ENCODE assay signal across 1 fruit fly cellular context in the genomic region with DNA sequence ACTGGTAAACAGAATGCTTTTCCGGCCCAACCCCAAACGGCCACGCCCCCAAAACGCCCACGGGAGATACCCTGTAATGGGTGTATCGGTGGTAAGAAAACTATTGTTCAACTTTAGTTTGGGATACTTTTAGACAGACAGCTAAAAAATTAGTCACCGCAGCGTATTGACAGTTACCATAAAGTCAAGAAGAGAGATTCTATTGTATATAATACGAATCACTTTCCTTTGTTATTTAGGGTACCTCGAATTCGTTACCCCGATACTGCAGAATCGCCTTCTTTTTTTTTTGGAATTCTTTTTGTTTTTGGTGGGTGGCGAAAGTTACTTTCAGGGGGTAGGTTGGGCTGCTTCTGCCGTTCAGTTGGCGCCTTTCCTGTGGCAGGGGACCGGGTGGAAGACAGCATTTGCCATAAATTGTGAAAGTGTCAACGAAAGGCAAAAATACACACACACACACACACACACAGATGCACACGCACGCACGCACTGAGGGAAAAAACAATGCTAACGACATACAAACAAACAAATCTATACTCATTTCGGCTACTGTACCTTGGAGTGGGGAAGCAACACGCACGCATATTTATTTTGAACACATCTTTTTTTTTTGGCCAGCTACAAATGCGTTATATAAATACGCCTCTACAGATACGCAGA.
TF ChIP-seq lines count a peak whose summit lies in the region.

No protein-coding gene starts in this region.

TF ChIP-seq in whole organism, embryonic, 481 proteins besides CTCF, POLR2A, EP300 and RAD21 (continued from another document and continues in another):
- TF ChIP-seq CG8290 (GFP tag; optimal IDR thresholded peaks at IDR 0.05; lab: Kevin White, UChicago): no peak
- peak in 1 of 2 experiments; percentile 39 for TF ChIP-seq CG8290 (tag; optimal IDR thresholded peaks at IDR 0.05; lab: Kevin White, UChicago)
- peak; percentile 11 for TF ChIP-seq CG16815 (GFP tag; optimal IDR thresholded peaks at IDR 0.05; lab: Kevin White, UChicago)
- TF ChIP-seq CG1603 (tag; optimal IDR thresholded peaks at IDR 0.05; lab: Kevin White, UChicago): peak; percentile 28
- TF ChIP-seq CG17385 (GFP tag; optimal IDR thresholded peaks at IDR 0.05; lab: Kevin White, UChicago): peak; percentile 47
- peak; percentile 41 for TF ChIP-seq nmo (GFP tag; optimal IDR thresholded peaks at IDR 0.05; lab: Kevin White, UChicago)
- no peak for TF ChIP-seq CG7928 (GFP tag; optimal IDR thresholded peaks at IDR 0.05; lab: Kevin White, UChicago)
- no peak for TF ChIP-seq CG10543 (GFP tag; optimal IDR thresholded peaks at IDR 0.05; lab: Kevin White, UChicago)
- no peak for TF ChIP-seq Lhr (GFP tag; optimal IDR thresholded peaks at IDR 0.05; lab: Kevin White, UChicago)
- TF ChIP-seq slbo (GFP tag; IDR thresholded peaks at IDR 0.05; lab: Robert Waterston, UW): peak; percentile 66
- no peak for TF ChIP-seq nerfin-2 (GFP tag; IDR thresholded peaks at IDR 0.05; lab: Robert Waterston, UW; ENCODE audit: partially characterized antibody)
- TF ChIP-seq mirr (GFP tag; optimal IDR thresholded peaks at IDR 0.05; lab: Kevin White, UChicago): no peak
- TF ChIP-seq CG15269 (tag; optimal IDR thresholded peaks at IDR 0.05; lab: Kevin White, UChicago): peak; percentile 55
- peak; percentile 23 for TF ChIP-seq Sox100B (GFP tag; optimal IDR thresholded peaks at IDR 0.05; lab: Kevin White, UChicago)
- no peak for TF ChIP-seq CG2202 (tag; optimal IDR thresholded peaks at IDR 0.05; lab: Kevin White, UChicago)
- no peak for TF ChIP-seq CG11723 (GFP tag; optimal IDR thresholded peaks at IDR 0.05; lab: Kevin White, UChicago)
- TF ChIP-seq CG9797 (GFP tag; optimal IDR thresholded peaks at IDR 0.05; lab: Kevin White, UChicago): no peak
- TF ChIP-seq Hr78 (GFP tag; optimal IDR thresholded peaks at IDR 0.05; lab: Kevin White, UChicago): no peak
- TF ChIP-seq CG3407 (GFP tag; optimal IDR thresholded peaks at IDR 0.05; lab: Kevin White, UChicago): peak; percentile 2
- TF ChIP-seq chif (GFP tag; optimal IDR thresholded peaks at IDR 0.05; lab: Kevin White, UChicago): peak; percentile 6 to 16
- no peak for TF ChIP-seq Usf (GFP tag; optimal IDR thresholded peaks at IDR 0.05; lab: Kevin White, UChicago)
- no peak for TF ChIP-seq h (optimal IDR thresholded peaks at IDR 0.05; lab: Kevin White, UChicago)
- TF ChIP-seq gt (GFP tag; IDR thresholded peaks at IDR 0.05; lab: Robert Waterston, UW): no peak
- peak; percentile 20; the same call in 1 of the 2 replicates for TF ChIP-seq HLH3B (GFP tag; IDR thresholded peaks at IDR 0.05; lab: Robert Waterston, UW)
- peak; percentile 18 for TF ChIP-seq PHDP (tag; optimal IDR thresholded peaks at IDR 0.05; lab: Kevin White, UChicago)
- TF ChIP-seq Fer1 (GFP tag; optimal IDR thresholded peaks at IDR 0.05; lab: Kevin White, UChicago): peak; percentile 53
- peak; percentile 32 for TF ChIP-seq phol (tag; optimal IDR thresholded peaks at IDR 0.05; lab: Kevin White, UChicago)
- TF ChIP-seq onecut (GFP tag; IDR thresholded peaks at IDR 0.05; lab: Robert Waterston, UW): no peak
- no peak for TF ChIP-seq Tbp (GFP tag; optimal IDR thresholded peaks at IDR 0.05; lab: Kevin White, UChicago)
- TF ChIP-seq Scr (GFP tag; IDR thresholded peaks at IDR 0.05; lab: Robert Waterston, UW; ENCODE audit: partially characterized antibody): no peak
- TF ChIP-seq CG34376 (GFP tag; optimal IDR thresholded peaks at IDR 0.05; lab: Kevin White, UChicago): no peak
- TF ChIP-seq Xrp1 (GFP tag; IDR thresholded peaks at IDR 0.05; lab: Robert Waterston, UW): peak; percentile 52; the same call in 1 of the 2 replicates
- peak in 1 of 2 experiments; percentile 65 for TF ChIP-seq Hr51 (GFP tag; optimal IDR thresholded peaks at IDR 0.05; lab: Kevin White, UChicago)
- peak; percentile 15 for TF ChIP-seq pho (GFP tag; optimal IDR thresholded peaks at IDR 0.05; lab: Kevin White, UChicago)
- 0 out of 3 replicates have a peak, but pooled peaks have one; percentile 9 for TF ChIP-seq CG11456 (GFP tag; IDR thresholded peaks at IDR 0.05; lab: Robert Waterston, UW)
- TF ChIP-seq CG13123 (GFP tag; optimal IDR thresholded peaks at IDR 0.05; lab: Kevin White, UChicago): no peak
- peak; percentile 42 for TF ChIP-seq Xbp1 (GFP tag; optimal IDR thresholded peaks at IDR 0.05; lab: Kevin White, UChicago)
- peak; percentile 9 for TF ChIP-seq caup (GFP tag; optimal IDR thresholded peaks at IDR 0.05; lab: Kevin White, UChicago; ENCODE audit: severe bottlenecking)
- TF ChIP-seq CG7839 (tag; optimal IDR thresholded peaks at IDR 0.05; lab: Kevin White, UChicago): peak; percentile 71
- TF ChIP-seq Rfx (GFP tag; IDR thresholded peaks at IDR 0.05; lab: Robert Waterston, UW): peak; percentile 50; the same call in 1 of the 2 replicates
- no peak for TF ChIP-seq Atf3 (GFP tag; optimal IDR thresholded peaks at IDR 0.05; lab: Kevin White, UChicago)
- no peak for TF ChIP-seq Bgb (GFP tag; IDR thresholded peaks at IDR 0.05; lab: Robert Waterston, UW; ENCODE audit: partially characterized antibody)
- TF ChIP-seq ro (GFP tag; IDR thresholded peaks at IDR 0.05; lab: Robert Waterston, UW): no peak
- peak; percentile 89 for TF ChIP-seq sens (GFP tag; lab: Kevin White, UChicago)
- TF ChIP-seq lab (GFP tag; optimal IDR thresholded peaks at IDR 0.05; lab: Kevin White, UChicago): peak; percentile 77
- TF ChIP-seq lbe (GFP tag; optimal IDR thresholded peaks at IDR 0.05; lab: Kevin White, UChicago): no peak
- no peak for TF ChIP-seq CG33213 (GFP tag; optimal IDR thresholded peaks at IDR 0.05; lab: Kevin White, UChicago)
- TF ChIP-seq Chrac-16 (GFP tag; optimal IDR thresholded peaks at IDR 0.05; lab: Kevin White, UChicago): peak; percentile 15
- no peak for TF ChIP-seq CG4360 (GFP tag; IDR thresholded peaks at IDR 0.05; lab: Robert Waterston, UW)
- TF ChIP-seq pros (GFP tag; optimal IDR thresholded peaks at IDR 0.05; lab: Kevin White, UChicago): peak; percentile 56
- no peak for TF ChIP-seq crol (GFP tag; IDR thresholded peaks at IDR 0.05; lab: Robert Waterston, UW)
- TF ChIP-seq Drgx (GFP tag; IDR thresholded peaks at IDR 0.05; lab: Robert Waterston, UW): no peak
- TF ChIP-seq sqz (GFP tag; optimal IDR thresholded peaks at IDR 0.05; lab: Kevin White, UChicago): peak; percentile 66
- peak; percentile 41 for TF ChIP-seq CG9609 (GFP tag; optimal IDR thresholded peaks at IDR 0.05; lab: Kevin White, UChicago)
- no peak for TF ChIP-seq fd102C (GFP tag; optimal IDR thresholded peaks at IDR 0.05; lab: Kevin White, UChicago)
- TF ChIP-seq fd96Cb (tag; optimal IDR thresholded peaks at IDR 0.05; lab: Kevin White, UChicago): peak; percentile 19
- no peak for TF ChIP-seq CG16779 (GFP tag; IDR thresholded peaks at IDR 0.05; lab: Robert Waterston, UW)
- TF ChIP-seq CG12219 (GFP tag; optimal IDR thresholded peaks at IDR 0.05; lab: Kevin White, UChicago): peak; percentile 9
- peak; percentile 56 for TF ChIP-seq grau (tag; optimal IDR thresholded peaks at IDR 0.05; lab: Kevin White, UChicago)
- TF ChIP-seq chn (GFP tag; optimal IDR thresholded peaks at IDR 0.05; lab: Kevin White, UChicago): no peak
- TF ChIP-seq dysf (GFP tag; IDR thresholded peaks at IDR 0.05; lab: Robert Waterston, UW): peak; percentile 64; the same call in 2 of the 3 replicates
- 0 out of 3 replicates have a peak, but pooled peaks have one; percentile 13 for TF ChIP-seq Mrtf (GFP tag; IDR thresholded peaks at IDR 0.05; lab: Robert Waterston, UW)
- TF ChIP-seq lov (optimal IDR thresholded peaks at IDR 0.05; lab: Kevin White, UChicago): no peak
- no peak for TF ChIP-seq lov (GFP tag; IDR thresholded peaks at IDR 0.05; lab: Robert Waterston, UW)
- no peak for TF ChIP-seq NC2α (GFP tag; optimal IDR thresholded peaks at IDR 0.05; lab: Kevin White, UChicago)
- peak; percentile 2 for TF ChIP-seq tio (GFP tag; optimal IDR thresholded peaks at IDR 0.05; lab: Kevin White, UChicago)
- peak; percentile 17 for TF ChIP-seq CG10267 (tag; optimal IDR thresholded peaks at IDR 0.05; lab: Kevin White, UChicago)
- TF ChIP-seq Ssrp (tag; optimal IDR thresholded peaks at IDR 0.05; lab: Kevin White, UChicago): peak; percentile 21
- TF ChIP-seq CG13775 (GFP tag; optimal IDR thresholded peaks at IDR 0.05; lab: Kevin White, UChicago): peak; percentile 29
- TF ChIP-seq CG14965 (GFP tag; optimal IDR thresholded peaks at IDR 0.05; lab: Kevin White, UChicago; ENCODE audit: borderline replicate concordance): no peak
- peak; percentile 40 for TF ChIP-seq HLH54F (GFP tag; optimal IDR thresholded peaks at IDR 0.05; lab: Kevin White, UChicago)
- TF ChIP-seq pita (GFP tag; optimal IDR thresholded peaks at IDR 0.05; lab: Kevin White, UChicago): no peak
- no peak for TF ChIP-seq eyg (GFP tag; optimal IDR thresholded peaks at IDR 0.05; lab: Kevin White, UChicago)
- no peak for TF ChIP-seq CG3995 (GFP tag; optimal IDR thresholded peaks at IDR 0.05; lab: Kevin White, UChicago)
- peak; percentile 17 for TF ChIP-seq fd3F (GFP tag; optimal IDR thresholded peaks at IDR 0.05; lab: Kevin White, UChicago)
- TF ChIP-seq maf-S (GFP tag; optimal IDR thresholded peaks at IDR 0.05; lab: Kevin White, UChicago): no peak
- peak; percentile 30; the same call in 1 of the 2 replicates for TF ChIP-seq E2f2 (GFP tag; IDR thresholded peaks at IDR 0.05; lab: Robert Waterston, UW)
- peak; percentile 16 for TF ChIP-seq CG15601 (tag; optimal IDR thresholded peaks at IDR 0.05; lab: Kevin White, UChicago)
- peak; percentile 31 for TF ChIP-seq D19A (tag; optimal IDR thresholded peaks at IDR 0.05; lab: Kevin White, UChicago)
- no peak for TF ChIP-seq CG33557 (GFP tag; optimal IDR thresholded peaks at IDR 0.05; lab: Kevin White, UChicago)
- TF ChIP-seq Doc2 (GFP tag; IDR thresholded peaks at IDR 0.05; lab: Robert Waterston, UW): no peak
- peak; percentile 37 for TF ChIP-seq CG10979 (tag; optimal IDR thresholded peaks at IDR 0.05; lab: Kevin White, UChicago)
- no peak for TF ChIP-seq CG31224 (GFP tag; IDR thresholded peaks at IDR 0.05; lab: Robert Waterston, UW)
- TF ChIP-seq CG32772 (GFP tag; IDR thresholded peaks at IDR 0.05; lab: Robert Waterston, UW): 0 out of 2 replicates have a peak, but pooled peaks have one; percentile 8
- TF ChIP-seq tin (GFP tag; optimal IDR thresholded peaks at IDR 0.05; lab: Kevin White, UChicago): peak; percentile 26
- TF ChIP-seq H2.0 (GFP tag; IDR thresholded peaks at IDR 0.05; lab: Robert Waterston, UW): peak; percentile 45
- TF ChIP-seq usp (GFP tag; optimal IDR thresholded peaks at IDR 0.05; lab: Kevin White, UChicago): no peak
- no peak for TF ChIP-seq Kr (GFP tag; optimal IDR thresholded peaks at IDR 0.05; lab: Kevin White, UChicago)
- TF ChIP-seq CG7786 (GFP tag; optimal IDR thresholded peaks at IDR 0.05; lab: Kevin White, UChicago): peak; percentile 22
- TF ChIP-seq CG3281 (GFP tag; optimal IDR thresholded peaks at IDR 0.05; lab: Kevin White, UChicago): peak; percentile 59
- TF ChIP-seq CG15514 (GFP tag; optimal IDR thresholded peaks at IDR 0.05; lab: Kevin White, UChicago): peak; percentile 23
- no peak; the same call in 1 of the 2 replicates for TF ChIP-seq CG9932 (GFP tag; IDR thresholded peaks at IDR 0.05; lab: Robert Waterston, UW)
- TF ChIP-seq pan (optimal IDR thresholded peaks at IDR 0.05; lab: Kevin White, UChicago): no peak
- TF ChIP-seq pan (GFP tag; optimal IDR thresholded peaks at IDR 0.05 in 1 of 2, IDR thresholded peaks at IDR 0.05 in 1 of 2): peak in 1 of 2 experiments; percentile 50
- TF ChIP-seq CG6791 (GFP tag; IDR thresholded peaks at IDR 0.05; lab: Robert Waterston, UW; ENCODE audit: partially characterized antibody): no peak
- TF ChIP-seq ems (GFP tag; optimal IDR thresholded peaks at IDR 0.05; lab: Kevin White, UChicago): no peak
- no peak for TF ChIP-seq Dll (GFP tag; IDR thresholded peaks at IDR 0.05; lab: Robert Waterston, UW; ENCODE audit: partially characterized antibody)
- no peak; the same call in 1 of the 2 replicates for TF ChIP-seq CG9215 (GFP tag; IDR thresholded peaks at IDR 0.05; lab: Robert Waterston, UW)
- no peak for TF ChIP-seq CG43689 (GFP tag; IDR thresholded peaks at IDR 0.05; lab: Robert Waterston, UW)
- TF ChIP-seq lola (GFP tag; optimal IDR thresholded peaks at IDR 0.05; lab: Kevin White, UChicago): peak in 1 of 3 experiments; percentile 7
- TF ChIP-seq CG4282 (GFP tag; optimal IDR thresholded peaks at IDR 0.05; lab: Kevin White, UChicago): no peak
- TF ChIP-seq NC2β (GFP tag; optimal IDR thresholded peaks at IDR 0.05; lab: Kevin White, UChicago): peak; percentile 17
- no peak for TF ChIP-seq CG2116 (GFP tag; optimal IDR thresholded peaks at IDR 0.05; lab: Kevin White, UChicago)
- peak; percentile 24 for TF ChIP-seq Hsf (GFP tag; optimal IDR thresholded peaks at IDR 0.05; lab: Kevin White, UChicago)
- peak; percentile 24 for TF ChIP-seq ATbp (GFP tag; optimal IDR thresholded peaks at IDR 0.05; lab: Kevin White, UChicago)
- TF ChIP-seq trem (tag; optimal IDR thresholded peaks at IDR 0.05; lab: Kevin White, UChicago): no peak
- no peak for TF ChIP-seq TFAM (GFP tag; optimal IDR thresholded peaks at IDR 0.05; lab: Kevin White, UChicago)
- no peak for TF ChIP-seq HmgD (GFP tag; optimal IDR thresholded peaks at IDR 0.05; lab: Kevin White, UChicago)
- TF ChIP-seq sob (GFP tag; IDR thresholded peaks at IDR 0.05; lab: Robert Waterston, UW): peak; percentile 35; the same call in 1 of the 2 replicates
- TF ChIP-seq Pdp1 (GFP tag; optimal IDR thresholded peaks at IDR 0.05; lab: Kevin White, UChicago): peak in 1 of 2 experiments; percentile 19
- no peak for TF ChIP-seq Abd-B (GFP tag; optimal IDR thresholded peaks at IDR 0.05; lab: Kevin White, UChicago)
- no peak for TF ChIP-seq CG11696 (GFP tag; IDR thresholded peaks at IDR 0.05; lab: Robert Waterston, UW)
- TF ChIP-seq Lpt (GFP tag; optimal IDR thresholded peaks at IDR 0.05; lab: Kevin White, UChicago): no peak
- peak; percentile 25 for TF ChIP-seq Fer3 (tag; optimal IDR thresholded peaks at IDR 0.05; lab: Kevin White, UChicago)
- TF ChIP-seq aop (GFP tag; IDR thresholded peaks at IDR 0.05; lab: Robert Waterston, UW): no peak
- TF ChIP-seq CG13296 (GFP tag; optimal IDR thresholded peaks at IDR 0.05; lab: Kevin White, UChicago): no peak
- peak; percentile 63 for TF ChIP-seq Hmr (GFP tag; optimal IDR thresholded peaks at IDR 0.05; lab: Kevin White, UChicago)
- no peak for TF ChIP-seq ara (GFP tag; IDR thresholded peaks at IDR 0.05; lab: Robert Waterston, UW)
- TF ChIP-seq CG1024 (GFP tag; IDR thresholded peaks at IDR 0.05; lab: Robert Waterston, UW): no peak
- no peak for TF ChIP-seq Dref (GFP tag; IDR thresholded peaks at IDR 0.05; lab: Robert Waterston, UW)
- TF ChIP-seq lilli (GFP tag; optimal IDR thresholded peaks at IDR 0.05; lab: Kevin White, UChicago): peak; percentile 59
- no peak for TF ChIP-seq gsb-n (tag; optimal IDR thresholded peaks at IDR 0.05; lab: Kevin White, UChicago)
- TF ChIP-seq CG18599 (GFP tag; optimal IDR thresholded peaks at IDR 0.05; lab: Kevin White, UChicago): peak; percentile 77
- peak; percentile 21 for TF ChIP-seq CG2712 (tag; optimal IDR thresholded peaks at IDR 0.05; lab: Kevin White, UChicago)
